Worm (Caenorhabditis elegans) whole organism, L1 larva: ENCODE data around the gene T24C4.10.

Experiments
- ama-1 ChIP-seq: fragments of 150-350 bp; optimal IDR thresholded peaks from 2 replicates; lab custom pipeline; 2014
- ceh-82 ChIP-seq, 3 experiments: fragments of 150-350 bp in 1 of 3; sonication (generic microtip) in 2 of 3; optimal IDR thresholded peaks; 2 replicates each; lab custom pipeline; 2014 to 2017; ENCODE audit warnings: missing biosample characterization in 3 of 3, missing genetic modification characterization in 3 of 3
- ceh-88 ChIP-seq: fragments of 200-800 bp; sonication (Bioruptor generic); IDR thresholded peaks from 2 replicates; pipeline ENCODE4 v1.3.6; 2022; ENCODE audit warnings: missing genetic modification characterization, missing compliant biosample characterization
- dsc-1 ChIP-seq: sonication (generic microtip); optimal IDR thresholded peaks from 2 replicates; lab custom pipeline; 2016; ENCODE audit warnings: mild to moderate bottlenecking, missing genetic modification characterization, missing compliant biosample characterization
- fos-1 ChIP-seq: fragments of 150-350 bp; optimal IDR thresholded peaks from 2 replicates; lab custom pipeline; 2014; ENCODE audit warnings: missing biosample characterization, missing genetic modification characterization
- isw-1 ChIP-seq: fragments of 200-800 bp; sonication (Bioruptor generic); IDR thresholded peaks from 2 replicates; pipeline ENCODE4 v1.3.6; 2022; ENCODE audit warnings: missing genetic modification characterization, missing compliant biosample characterization
- lin-14 ChIP-seq: fragments of 200-800 bp; sonication (Bioruptor generic); optimal IDR thresholded peaks from 2 replicates; lab custom pipeline; 2018; ENCODE audit warnings: mild to moderate bottlenecking, missing genetic modification characterization, moderate library complexity, missing compliant biosample characterization
- nhr-77 ChIP-seq: fragments of 150-350 bp; optimal IDR thresholded peaks from 2 replicates; lab custom pipeline; 2014; ENCODE audit warnings: missing biosample characterization, missing genetic modification characterization
- pqm-1 ChIP-seq: sonication (generic microtip); optimal IDR thresholded peaks from 3 replicates; lab custom pipeline; 2017; ENCODE audit warnings: missing biosample characterization, missing genetic modification characterization
- tbx-2 ChIP-seq: sonication (generic microtip); optimal IDR thresholded peaks from 2 replicates; lab custom pipeline; 2016; ENCODE audit warnings: missing genetic modification characterization, missing compliant biosample characterization

- TF ChIP-seq ama-1 (lab: Kevin White, UChicago) (no peak), nhr-77 (tag; lab: Kevin White, UChicago) (no peak), isw-1 (no peak), fos-1 (tag; lab: Kevin White, UChicago) (no peak), lin-14 (GFP tag; lab: Kevin White, UChicago) (no peak), pqm-1 (tag; lab: Kevin White, UChicago) (no peak), dsc-1 (tag; lab: Kevin White, UChicago) (no peak), ceh-88 (GFP tag; lab: Robert Waterston, UW) (no peak), tbx-2 (tag; lab: Kevin White, UChicago) (no peak), ceh-82 (tag; optimal IDR thresholded peaks at IDR 0.05; lab: Kevin White, UChicago) (no peak)
Measured at ce11 chrIII:859898-860297, 31.1 kb downstream of the T24C4.10 start, which contains the start of gene exos-4.2.
